Fruit fly (Drosophila melanogaster): ENCODE measurements around the gene Eig71Eg.

DNA sequence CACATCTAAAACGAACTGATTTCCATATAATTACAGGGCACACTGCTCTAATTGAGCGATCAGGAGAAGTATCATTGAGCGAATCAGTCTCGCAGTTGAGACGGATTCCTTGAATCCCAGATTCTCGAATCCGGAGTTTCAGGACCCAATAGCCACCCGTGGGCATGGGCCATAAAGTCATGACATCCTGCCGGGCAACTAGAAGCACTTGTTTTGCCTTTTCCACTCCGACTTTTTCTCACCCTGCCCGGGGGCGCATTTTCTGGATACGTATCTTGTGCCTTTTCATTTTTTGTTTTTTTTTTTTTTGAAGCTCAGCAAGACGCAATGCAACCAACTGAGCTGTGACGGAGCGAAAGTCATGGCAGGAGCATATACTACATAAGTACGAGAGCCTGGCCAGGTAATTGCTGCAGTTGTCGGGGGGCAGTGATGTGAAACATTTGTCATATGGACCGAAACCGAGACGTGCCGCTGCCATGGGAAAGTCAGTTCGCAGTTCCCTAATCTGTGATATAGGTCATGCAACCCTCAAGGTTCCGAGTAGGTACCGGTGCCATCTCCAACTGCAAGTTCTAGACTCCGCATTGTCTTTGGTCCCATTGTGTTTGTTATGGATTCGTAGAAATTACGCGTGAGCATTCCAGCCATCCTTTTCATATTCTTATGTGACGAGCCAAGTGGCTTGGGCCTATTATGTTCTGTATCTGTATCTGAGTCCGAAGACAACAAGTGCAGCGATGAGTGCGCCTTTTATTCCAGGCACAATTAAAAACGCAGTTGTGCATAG is 46.1 kb downstream of the Eig71Eg start:
- TF ChIP-seq CG34367 (tag; optimal IDR thresholded peaks at IDR 0.05) (no peak), EcR (GFP tag; optimal IDR thresholded peaks at IDR 0.05) (no peak), Pif1B (GFP tag; optimal IDR thresholded peaks at IDR 0.05) (no peak), CG4496 (GFP tag; IDR thresholded peaks at IDR 0.05) (no peak), CG13204 (GFP tag; optimal IDR thresholded peaks at IDR 0.05) (no peak), CG8301 (tag; optimal IDR thresholded peaks at IDR 0.05) (no peak), CG32121 (GFP tag; IDR thresholded peaks at IDR 0.05) (no peak), fd96Ca (GFP tag; IDR thresholded peaks at IDR 0.05) (no peak), gl (tag; optimal IDR thresholded peaks at IDR 0.05) (no peak), CG10348 (GFP tag; IDR thresholded peaks at IDR 0.05) (no peak), Pif1A (GFP tag; optimal IDR thresholded peaks at IDR 0.05) (no peak)

Data from whole organism, pupa.